Fruit fly (Drosophila melanogaster) whole organism, embryonic: Measurements from ENCODE around the gene dmrt93B.

Source experiments
- Adf1 ChIP-seq: fragments of 200-800 bp; sonication (Bioruptor generic); IDR thresholded peaks from 2 replicates; pipeline ENCODE4 v1.3.6; 2022; ENCODE audit warnings: missing biosample characterization, missing genetic modification characterization
- B-H2 ChIP-seq: fragments of 200-800 bp; sonication (Bioruptor generic); optimal IDR thresholded peaks from 2 replicates; lab custom pipeline; 2018; ENCODE audit warnings: missing biosample characterization, mild to moderate bottlenecking, missing genetic modification characterization
- CG11093 ChIP-seq: fragments of 200-800 bp; sonication (Bioruptor generic); IDR thresholded peaks from 3 replicates; pipeline ENCODE4 v1.3.6; 2022; ENCODE audit warnings: missing biosample characterization, missing genetic modification characterization
- CG12155 ChIP-seq: fragments of 200-800 bp; sonication (Bioruptor generic); optimal IDR thresholded peaks from 3 replicates; lab custom pipeline; 2016; ENCODE audit warnings: missing biosample characterization, missing genetic modification characterization
- CG12942 ChIP-seq: fragments of 200-800 bp; sonication (Bioruptor generic); optimal IDR thresholded peaks from 3 replicates; lab custom pipeline; 2016; ENCODE audit warnings: missing biosample characterization, missing genetic modification characterization
- CG13296 ChIP-seq: fragments of 200-800 bp; sonication (Bioruptor generic); optimal IDR thresholded peaks from 3 replicates; lab custom pipeline; 2018; ENCODE audit warnings: missing biosample characterization, mild to moderate bottlenecking, missing genetic modification characterization
- CG13624 ChIP-seq: fragments of 200-800 bp; sonication (Bioruptor generic); optimal IDR thresholded peaks from 2 replicates; lab custom pipeline; 2016; ENCODE audit warnings: missing biosample characterization, missing genetic modification characterization
- CG15011 ChIP-seq: fragments of 200-800 bp; sonication (Bioruptor generic); optimal IDR thresholded peaks from 3 replicates; lab custom pipeline; 2018; ENCODE audit warnings: missing biosample characterization, mild to moderate bottlenecking, missing genetic modification characterization
- CG1792 ChIP-seq: fragments of 200-800 bp; sonication (Bioruptor generic); optimal IDR thresholded peaks from 2 replicates; lab custom pipeline; 2016; ENCODE audit warnings: missing biosample characterization, missing genetic modification characterization
- CG2116 ChIP-seq: fragments of 200-800 bp; sonication (Bioruptor generic); optimal IDR thresholded peaks from 3 replicates; lab custom pipeline; 2018; ENCODE audit warnings: missing biosample characterization, mild to moderate bottlenecking, missing genetic modification characterization
- CG3065 ChIP-seq: fragments of 200-800 bp; sonication (Bioruptor generic); optimal IDR thresholded peaks from 2 replicates; lab custom pipeline; 2016; ENCODE audit warnings: missing biosample characterization, missing genetic modification characterization
- CG32532 ChIP-seq: fragments of 200-800 bp; sonication (Bioruptor generic); IDR thresholded peaks from 2 replicates; pipeline ENCODE4 v1.3.6; 2022; ENCODE audit warnings: missing biosample characterization, missing genetic modification characterization
- CG33557 ChIP-seq: fragments of 200-800 bp; sonication (Bioruptor generic); optimal IDR thresholded peaks from 2 replicates; lab custom pipeline; 2019; ENCODE audit warnings: missing biosample characterization, mild to moderate bottlenecking, missing genetic modification characterization, moderate library complexity
- CG34376 ChIP-seq: fragments of 200-800 bp; sonication (Bioruptor generic); optimal IDR thresholded peaks from 2 replicates; lab custom pipeline; 2018; ENCODE audit warnings: missing biosample characterization, mild to moderate bottlenecking, missing genetic modification characterization
- CG3995 ChIP-seq: fragments of 200-800 bp; sonication (Bioruptor generic); optimal IDR thresholded peaks from 3 replicates; lab custom pipeline; 2016; ENCODE audit warnings: missing biosample characterization, missing genetic modification characterization
- CG4360 ChIP-seq: fragments of 200-800 bp; sonication (Bioruptor generic); IDR thresholded peaks from 2 replicates; pipeline ENCODE4 v1.3.6; 2022; ENCODE audit warnings: missing biosample characterization, missing genetic modification characterization
- CG6765 ChIP-seq: fragments of 200-800 bp; sonication (Bioruptor generic); optimal IDR thresholded peaks from 3 replicates; lab custom pipeline; 2017; ENCODE audit warnings: missing biosample characterization, mild to moderate bottlenecking, missing genetic modification characterization
- CG7357 ChIP-seq: fragments of 200-800 bp; sonication (Bioruptor generic); IDR thresholded peaks from 3 replicates; pipeline ENCODE4 v1.3.6; 2022; ENCODE audit warnings: missing biosample characterization, missing genetic modification characterization
- CG7372 ChIP-seq: fragments of 200-800 bp; sonication (Bioruptor generic); IDR thresholded peaks from 2 replicates; pipeline ENCODE4 v1.3.6; 2022; ENCODE audit warnings: missing biosample characterization, missing genetic modification characterization
- CG7839 ChIP-seq: fragments of 200-800 bp; sonication (Bioruptor generic); optimal IDR thresholded peaks from 3 replicates; lab custom pipeline; 2018; ENCODE audit warnings: missing biosample characterization, mild to moderate bottlenecking, missing genetic modification characterization, moderate library complexity
- CG8924 ChIP-seq: fragments of 200-800 bp; optimal IDR thresholded peaks from 3 replicates; lab custom pipeline; 2019; ENCODE audit warnings: missing biosample characterization, mild to moderate bottlenecking, missing genetic modification characterization, moderate library complexity
- Doc2 ChIP-seq: fragments of 200-800 bp; sonication (Bioruptor generic); IDR thresholded peaks from 2 replicates; pipeline ENCODE4 v1.3.6; 2022; ENCODE audit warnings: missing biosample characterization, missing genetic modification characterization
- Gsc ChIP-seq: fragments of 200-800 bp; sonication (Bioruptor generic); IDR thresholded peaks from 2 replicates; pipeline ENCODE4 v1.3.6; 2022; ENCODE audit warnings: missing biosample characterization, missing genetic modification characterization
- Gug ChIP-seq: fragments of 200-800 bp; sonication (Bioruptor generic); IDR thresholded peaks from 4 replicates; pipeline ENCODE4 v1.3.6; 2022; ENCODE audit warnings: missing biosample characterization, missing genetic modification characterization
- HLHmδ ChIP-seq: fragments of 200-800 bp; sonication (Bioruptor generic); optimal IDR thresholded peaks from 2 replicates; lab custom pipeline; 2018; ENCODE audit warnings: missing biosample characterization, mild to moderate bottlenecking, missing genetic modification characterization, moderate library complexity
- Hsf ChIP-seq: fragments of 200-800 bp; sonication (Bioruptor generic); optimal IDR thresholded peaks from 3 replicates; lab custom pipeline; 2016; ENCODE audit warnings: missing biosample characterization, missing genetic modification characterization
- Kr ChIP-seq: fragments of 200-800 bp; sonication (Bioruptor generic); optimal IDR thresholded peaks from 2 replicates; lab custom pipeline; 2017; ENCODE audit warnings: missing biosample characterization, mild to moderate bottlenecking, missing genetic modification characterization
- MESR4 ChIP-seq: fragments of 200-800 bp; sonication (Bioruptor generic); optimal IDR thresholded peaks from 2 replicates; lab custom pipeline; 2018; ENCODE audit warnings: missing biosample characterization, mild to moderate bottlenecking, missing genetic modification characterization, moderate library complexity
- NFAT ChIP-seq: fragments of 200-800 bp; sonication (Bioruptor generic); IDR thresholded peaks from 2 replicates; pipeline ENCODE4 v1.3.6; 2022; ENCODE audit warnings: missing biosample characterization, missing genetic modification characterization
- Nf-YA ChIP-seq: fragments of 200-800 bp; sonication (Bioruptor generic); IDR thresholded peaks from 2 replicates; pipeline ENCODE4 v1.3.6; 2022; ENCODE audit warnings: missing biosample characterization, missing genetic modification characterization
- Pdp1 ChIP-seq, 2 experiments: fragments of 200-800 bp; sonication (Bioruptor generic); optimal IDR thresholded peaks; 3 replicates each; lab custom pipeline; 2016; ENCODE audit warnings: missing biosample characterization in 2 of 2, missing genetic modification characterization in 2 of 2, mild to moderate bottlenecking in 1 of 2, moderate library complexity in 1 of 2
- Xbp1 ChIP-seq: fragments of 200-800 bp; sonication (Bioruptor generic); optimal IDR thresholded peaks from 3 replicates; lab custom pipeline; 2016; ENCODE audit warnings: missing biosample characterization, mild to moderate bottlenecking, missing genetic modification characterization
- chm ChIP-seq: fragments of 200-800 bp; sonication (Bioruptor generic); IDR thresholded peaks from 2 replicates; pipeline ENCODE4 v1.3.6; 2022; ENCODE audit warnings: missing biosample characterization, missing genetic modification characterization
- crc ChIP-seq: fragments of 200-800 bp; sonication (Bioruptor generic); optimal IDR thresholded peaks from 2 replicates; lab custom pipeline; 2016; ENCODE audit warnings: missing biosample characterization, missing genetic modification characterization
- ems ChIP-seq: fragments of 200-800 bp; sonication (Bioruptor generic); optimal IDR thresholded peaks from 3 replicates; lab custom pipeline; 2016; ENCODE audit warnings: missing biosample characterization, missing genetic modification characterization
- esg ChIP-seq: fragments of 200-800 bp; sonication (Bioruptor generic); conservative IDR thresholded peaks from 2 replicates; pipeline ENCODE4 v1.3.6; 2022; ENCODE audit warnings: missing biosample characterization, missing genetic modification characterization
- fd64A ChIP-seq: fragments of 200-800 bp; sonication (Bioruptor generic); optimal IDR thresholded peaks from 3 replicates; lab custom pipeline; 2018; ENCODE audit warnings: missing biosample characterization, mild to moderate bottlenecking, missing genetic modification characterization
- fd96Cb ChIP-seq: fragments of 200-800 bp; sonication (Bioruptor generic); optimal IDR thresholded peaks from 2 replicates; lab custom pipeline; 2018; ENCODE audit warnings: missing biosample characterization, mild to moderate bottlenecking, missing genetic modification characterization, moderate library complexity
- gce ChIP-seq: fragments of 200-800 bp; sonication (Bioruptor generic); IDR thresholded peaks from 3 replicates; pipeline ENCODE4 v1.3.6; 2022; ENCODE audit warnings: missing biosample characterization, missing genetic modification characterization
- gem ChIP-seq: fragments of 200-800 bp; sonication (Bioruptor generic); optimal IDR thresholded peaks from 2 replicates; lab custom pipeline; 2019; ENCODE audit warnings: missing biosample characterization, mild to moderate bottlenecking, missing genetic modification characterization, moderate library complexity
- hb ChIP-seq: fragments of 200-800 bp; sonication (Bioruptor generic); IDR thresholded peaks from 3 replicates; pipeline ENCODE4 v1.3.6; 2022; ENCODE audit warnings: missing biosample characterization, missing genetic modification characterization; ENCODE audit not compliant: partially characterized antibody
- her ChIP-seq: fragments of 200-800 bp; sonication (Bioruptor generic); optimal IDR thresholded peaks from 2 replicates; lab custom pipeline; 2016; ENCODE audit warnings: missing biosample characterization, missing genetic modification characterization
- lov ChIP-seq, 2 experiments: fragments of 200-800 bp in 1 of 2; fragments of >200 bp in 1 of 2; sonication (Bioruptor generic) in 1 of 2; IDR thresholded peaks in 1 of 2; optimal IDR thresholded peaks in 1 of 2; 2 replicates in 1 of 2; 3 replicates in 1 of 2; pipeline versions ENCODE4 v1.3.6 to Lab custom; 2017 to 2022; ENCODE audit warnings: missing biosample characterization in 1 of 2, missing genetic modification characterization in 1 of 2
- pzg ChIP-seq: fragments of 200-800 bp; sonication (Bioruptor generic); optimal IDR thresholded peaks from 3 replicates; lab custom pipeline; 2018; ENCODE audit warnings: missing biosample characterization, mild to moderate bottlenecking, missing genetic modification characterization, moderate library complexity
- sc ChIP-seq, 3 experiments: fragments of >200 bp in 2 of 3; fragments of 200-800 bp in 1 of 3; sonication (Bioruptor generic) in 1 of 3; optimal IDR thresholded peaks; 2 replicates in 2 of 3; 3 replicates in 1 of 3; lab custom pipeline; 2017; ENCODE audit warnings: mild to moderate bottlenecking in 1 of 3, missing biosample characterization in 1 of 3, missing genetic modification characterization in 1 of 3, missing genetic modification reagents in 1 of 3
- sd ChIP-seq: fragments of 200-800 bp; sonication (Bioruptor generic); optimal IDR thresholded peaks from 3 replicates; lab custom pipeline; 2018; ENCODE audit warnings: missing biosample characterization, mild to moderate bottlenecking, missing genetic modification characterization, moderate library complexity
- trh ChIP-seq: fragments of 200-800 bp; sonication (Bioruptor generic); optimal IDR thresholded peaks from 2 replicates; lab custom pipeline; 2016; ENCODE audit warnings: missing biosample characterization, missing genetic modification characterization
- vvl ChIP-seq: fragments of 200-800 bp; sonication (Bioruptor generic); IDR thresholded peaks from 2 replicates; pipeline ENCODE4 v1.3.6; 2022; ENCODE audit warnings: missing biosample characterization, missing genetic modification characterization
- zfh2 ChIP-seq: fragments of 200-800 bp; sonication (Bioruptor generic); optimal IDR thresholded peaks from 2 replicates; lab custom pipeline; 2016; ENCODE audit warnings: missing biosample characterization, missing genetic modification characterization

Gene dmrt93B

DNA sequence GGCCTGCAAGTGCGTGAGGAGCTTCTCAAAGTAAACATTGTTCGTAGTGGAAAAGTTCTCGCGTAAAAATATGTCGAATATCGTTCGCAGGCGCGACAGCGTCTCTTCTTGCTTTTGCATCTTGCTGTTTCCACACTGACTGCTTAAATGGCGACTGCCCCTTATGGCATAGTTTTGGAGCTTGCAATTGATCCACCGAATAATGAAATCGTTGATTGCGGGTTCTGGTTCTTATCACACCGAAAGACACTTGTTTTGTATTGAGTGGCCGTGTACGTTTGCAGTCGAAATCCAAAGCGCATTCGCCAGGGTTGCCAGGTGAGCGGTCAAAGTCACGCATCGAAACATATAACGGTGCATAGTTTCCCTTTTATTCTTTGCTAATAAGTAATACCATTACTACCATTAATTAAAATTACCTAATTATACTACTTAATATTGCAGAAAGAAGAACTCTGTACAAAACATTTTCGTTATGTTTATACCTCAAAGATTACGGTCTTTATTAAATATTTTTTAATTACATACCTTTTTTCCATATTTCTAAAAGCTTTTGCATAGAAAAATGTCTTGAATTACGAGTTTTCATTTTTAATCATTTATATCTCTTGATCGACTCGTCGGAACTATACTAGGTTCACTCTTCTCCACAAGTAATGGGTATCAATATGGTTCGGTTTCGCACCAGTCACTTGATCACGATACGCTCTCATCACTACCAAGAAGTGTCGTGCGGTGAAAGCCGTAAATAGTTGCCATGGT is 27.8 kb downstream of the dmrt93B start, which contains the start of the genes CG7044 and Tbc1d22 (continued):
- TF ChIP-seq CG11093 (GFP tag; lab: Robert Waterston, UW) (no peak), Kr (no peak), Nf-YA (GFP tag; lab: Robert Waterston, UW) (no peak), gce (GFP tag; lab: Robert Waterston, UW) (no peak), her (GFP tag; lab: Kevin White, UChicago) (no peak), esg (GFP tag; lab: Robert Waterston, UW) (no peak), fd96Cb (tag; lab: Kevin White, UChicago) (no peak), Doc2 (no peak), sc (optimal IDR thresholded peaks at IDR 0.05; lab: Kevin White, UChicago) (no peak), sc (GFP tag; optimal IDR thresholded peaks at IDR 0.05; lab: Kevin White, UChicago) (no peak), CG7839 (tag; lab: Kevin White, UChicago) (no peak), HLHmδ (GFP tag; lab: Kevin White, UChicago) (no peak), CG13624 (GFP tag; lab: Kevin White, UChicago) (peak; percentile 28), CG4360 (GFP tag; lab: Robert Waterston, UW) (no peak), NFAT (GFP tag; lab: Robert Waterston, UW) (peak; percentile 45; the same call in 1 of the 2 replicates), Adf1 (no peak), CG8924 (tag; lab: Kevin White, UChicago) (peak; percentile 53), MESR4 (GFP tag; lab: Kevin White, UChicago) (peak; percentile 62), CG3065 (no peak), sd (tag; lab: Kevin White, UChicago) (no peak), Pdp1 (GFP tag; optimal IDR thresholded peaks at IDR 0.05; lab: Kevin White, UChicago) (peak; percentile 13 to 33), ems (no peak), chm (no peak), Hsf (GFP tag; lab: Kevin White, UChicago) (peak; percentile 51), trh (no peak), CG12942 (peak; percentile 56), CG7357 (GFP tag; lab: Robert Waterston, UW) (0 out of 3 replicates have a peak, but pooled peaks have one; percentile 16), gem (tag; lab: Kevin White, UChicago) (peak; percentile 66), crc (GFP tag; lab: Kevin White, UChicago) (no peak), Gsc (GFP tag; lab: Robert Waterston, UW) (no peak), CG32532 (peak; percentile 38), CG34376 (GFP tag; lab: Kevin White, UChicago) (no peak), CG6765 (GFP tag; lab: Kevin White, UChicago) (no peak), CG7372 (GFP tag; lab: Robert Waterston, UW) (no peak), CG33557 (GFP tag; lab: Kevin White, UChicago) (peak; percentile 19), CG13296 (GFP tag; lab: Kevin White, UChicago) (no peak), CG15011 (no peak), lov (optimal IDR thresholded peaks at IDR 0.05; lab: Kevin White, UChicago) (no peak), lov (GFP tag; IDR thresholded peaks at IDR 0.05; lab: Robert Waterston, UW) (no peak), pzg (GFP tag; lab: Kevin White, UChicago) (peak; percentile 21), CG12155 (peak; percentile 62), Gug (GFP tag; lab: Robert Waterston, UW) (peak; percentile 61), CG3995 (GFP tag; lab: Kevin White, UChicago) (peak; percentile 96), fd64A (no peak), zfh2 (GFP tag; lab: Kevin White, UChicago) (peak; percentile 70), B-H2 (GFP tag; lab: Kevin White, UChicago) (no peak), CG1792 (GFP tag; lab: Kevin White, UChicago) (no peak), Xbp1 (peak; percentile 71), vvl (GFP tag; lab: Robert Waterston, UW) (no peak; the same call in 1 of the 2 replicates), hb (GFP tag; lab: Robert Waterston, UW) (no peak), CG2116 (GFP tag; lab: Kevin White, UChicago) (peak; percentile 29)
